Fruit fly (Drosophila melanogaster) whole organism: ENCODE results near the gene CG9525.

Source experiments
- CG8478 ChIP-seq: fragments of >200 bp; optimal IDR thresholded peaks from 2 replicates; lab custom pipeline; 2018; ENCODE audit warnings: inconsistent platforms
- Dll ChIP-seq: fragments of >200 bp; optimal IDR thresholded peaks from 2 replicates; lab custom pipeline; 2017
- EcR ChIP-seq, 2 experiments: fragments of >200 bp; optimal IDR thresholded peaks; 2 replicates each; lab custom pipeline; 2017; ENCODE audit warnings: missing biosample characterization in 2 of 2, missing genetic modification characterization in 2 of 2, missing genetic modification reagents in 2 of 2
- pan ChIP-seq: fragments of >200 bp; optimal IDR thresholded peaks from 2 replicates; lab custom pipeline; 2017
- psq ChIP-seq: fragments of >200 bp; optimal IDR thresholded peaks from 2 replicates; lab custom pipeline; 2017
- usp ChIP-seq: fragments of >200 bp; optimal IDR thresholded peaks from 2 replicates; lab custom pipeline; 2017; ENCODE audit warnings: missing biosample characterization, missing genetic modification characterization, mixed read lengths

CG9525 gene

DNA sequence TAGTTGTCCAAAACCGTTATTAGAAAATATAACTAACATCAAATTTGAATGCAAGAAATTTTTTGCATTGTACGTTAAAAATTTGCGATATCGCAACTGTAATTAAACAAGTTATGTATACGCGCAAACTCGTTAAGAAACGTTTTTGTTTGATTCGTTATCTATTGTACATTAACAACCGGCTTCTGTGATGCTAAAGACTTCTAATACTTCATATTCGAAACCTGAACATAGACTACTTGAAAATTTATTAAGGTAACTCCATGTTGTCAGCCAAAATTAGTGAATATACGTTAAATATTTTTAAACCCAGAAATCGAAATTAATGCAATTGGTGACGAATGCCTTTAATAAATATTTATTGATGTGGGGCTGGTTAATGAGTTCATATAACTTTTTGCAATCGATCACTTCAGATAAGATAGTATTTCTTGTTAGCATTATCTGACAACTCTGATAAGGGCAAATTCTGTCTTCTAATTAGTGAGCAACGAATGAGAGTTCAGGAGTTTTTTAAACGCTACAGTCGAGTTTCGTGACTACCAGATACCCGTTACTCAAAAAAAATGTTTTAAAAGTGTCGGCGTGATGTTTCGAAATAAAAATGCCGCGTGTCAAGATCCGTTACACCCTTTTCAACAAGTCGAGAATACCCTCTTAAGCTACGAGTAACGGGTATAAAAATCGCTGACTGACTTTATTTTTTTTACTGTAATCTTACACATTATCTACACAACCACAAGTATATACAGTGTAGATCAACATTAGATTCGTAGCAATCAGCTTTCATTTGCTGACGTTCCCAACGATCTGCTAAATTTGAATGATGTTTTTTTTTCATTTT is 9.7 kb downstream of the CG9525 start:
- no peak for TF ChIP-seq psq (lab: Kevin White, UChicago)
- no peak for TF ChIP-seq Dll (lab: Kevin White, UChicago)
- no peak for TF ChIP-seq EcR (GFP tag; optimal IDR thresholded peaks at IDR 0.05; lab: Kevin White, UChicago)
- TF ChIP-seq pan (lab: Kevin White, UChicago), result peak; percentile 71
- TF ChIP-seq usp (GFP tag; lab: Kevin White, UChicago), result no peak
- no peak for TF ChIP-seq CG8478 (lab: Kevin White, UChicago)

DNA sequence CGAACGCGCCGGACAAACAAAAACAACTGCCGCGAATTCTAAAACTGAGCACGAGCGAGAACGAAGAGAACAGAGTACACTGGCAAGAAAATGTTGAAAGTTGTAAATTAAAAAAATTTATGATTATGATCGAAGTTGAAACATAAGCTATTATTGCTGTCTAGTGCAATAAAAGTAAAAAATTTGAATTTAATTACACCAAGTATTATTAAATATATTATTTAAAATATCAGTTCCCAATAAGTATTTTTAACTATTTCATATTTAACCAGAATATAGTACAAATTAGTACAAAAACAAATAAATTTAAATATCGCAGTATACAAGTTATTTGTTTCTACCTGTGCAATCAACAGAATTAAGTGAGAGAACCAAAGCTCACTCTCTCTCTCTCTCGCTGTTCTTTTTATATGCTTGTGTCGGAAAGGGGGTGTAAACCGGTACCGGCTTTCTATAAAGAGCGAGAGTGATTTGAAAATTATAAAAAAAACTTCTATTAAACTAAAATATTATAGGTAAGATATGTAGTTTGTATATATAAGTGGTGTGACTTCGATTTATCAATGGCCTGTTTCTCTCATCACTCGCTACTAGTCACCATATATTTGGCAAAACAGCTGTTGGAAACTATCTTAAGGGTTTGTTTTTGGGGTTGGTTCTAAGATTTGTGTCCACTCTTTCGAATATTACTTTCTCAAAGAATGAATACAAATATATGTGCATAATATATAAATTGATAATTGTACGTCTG is 10.8 kb downstream of the CG9525 start, which contains the start of gene C1GalTA:
TSS of gene C1GalTA (minus strand) at position 33 of the 751 bp plus-strand sequence.
- TF ChIP-seq psq (lab: Kevin White, UChicago), result no peak
- no peak for TF ChIP-seq usp (GFP tag; lab: Kevin White, UChicago)
- no peak for TF ChIP-seq EcR (GFP tag; optimal IDR thresholded peaks at IDR 0.05; lab: Kevin White, UChicago)
- TF ChIP-seq pan (lab: Kevin White, UChicago), result no peak
- TF ChIP-seq Dll (lab: Kevin White, UChicago), result no peak
- no peak for TF ChIP-seq CG8478 (lab: Kevin White, UChicago)

DNA sequence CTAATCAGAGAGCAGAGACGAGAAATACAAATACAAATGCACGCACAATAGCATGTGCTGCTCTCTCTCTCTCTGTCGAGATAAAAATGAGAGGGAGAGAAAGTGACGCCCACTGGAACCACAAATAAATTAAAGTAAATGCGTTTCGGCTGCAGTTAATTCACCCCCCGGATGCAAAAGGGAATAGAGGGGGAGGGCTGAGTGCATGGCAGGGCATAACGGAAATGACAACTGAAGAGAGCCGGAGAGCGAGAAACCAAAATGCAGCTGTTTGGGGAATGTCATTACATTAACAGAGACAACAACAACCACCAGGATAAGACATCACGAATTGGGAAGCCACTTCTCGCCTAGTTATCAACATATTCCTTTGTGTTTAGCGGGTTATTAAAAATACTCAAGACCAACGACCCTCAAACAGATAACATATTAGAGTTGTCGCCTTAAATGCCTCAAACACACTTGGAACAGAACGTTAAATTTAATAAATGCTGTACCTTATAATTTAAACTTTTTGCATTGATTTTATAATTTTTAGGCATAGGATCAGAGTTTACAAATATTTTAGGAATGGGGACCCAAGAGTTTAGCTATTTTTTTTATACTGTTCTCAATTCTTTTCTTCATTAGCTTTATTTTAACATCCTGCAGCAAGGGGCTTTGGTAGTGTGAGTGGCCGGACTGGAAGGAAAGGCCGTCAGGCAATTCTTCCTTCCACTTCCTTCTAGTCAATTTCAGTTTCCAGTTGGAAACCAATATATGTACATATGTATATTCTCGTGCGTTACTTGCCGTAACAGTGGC is 12.0 kb downstream of the CG9525 start:
- TF ChIP-seq psq (lab: Kevin White, UChicago), result no peak
- no peak for TF ChIP-seq EcR (GFP tag; optimal IDR thresholded peaks at IDR 0.05; lab: Kevin White, UChicago)
- TF ChIP-seq Dll (lab: Kevin White, UChicago), result no peak

DNA sequence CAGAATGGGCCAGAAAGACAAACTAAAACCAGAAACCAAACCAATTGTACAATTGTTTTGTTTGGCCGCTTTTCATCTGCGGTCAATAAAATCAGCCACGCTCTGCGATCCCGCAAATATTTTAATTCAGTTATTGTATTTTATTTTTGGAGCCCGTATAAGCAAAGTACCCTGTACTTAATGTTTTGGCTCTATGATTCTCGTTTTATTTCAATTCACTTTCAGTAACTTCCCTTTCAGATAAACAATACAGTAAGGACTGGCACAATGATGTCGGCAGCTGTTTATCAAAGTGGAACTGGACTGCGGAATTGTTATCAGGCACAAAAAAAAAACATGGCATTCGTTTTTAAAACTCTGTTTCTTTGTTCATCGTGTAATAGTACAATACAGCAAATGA is 13.5 kb downstream of the CG9525 start:
- TF ChIP-seq usp (GFP tag; lab: Kevin White, UChicago) (no peak), pan (lab: Kevin White, UChicago) (no peak), Dll (lab: Kevin White, UChicago) (no peak), CG8478 (lab: Kevin White, UChicago) (no peak), psq (lab: Kevin White, UChicago) (no peak), EcR (GFP tag; optimal IDR thresholded peaks at IDR 0.05; lab: Kevin White, UChicago) (no peak)

DNA sequence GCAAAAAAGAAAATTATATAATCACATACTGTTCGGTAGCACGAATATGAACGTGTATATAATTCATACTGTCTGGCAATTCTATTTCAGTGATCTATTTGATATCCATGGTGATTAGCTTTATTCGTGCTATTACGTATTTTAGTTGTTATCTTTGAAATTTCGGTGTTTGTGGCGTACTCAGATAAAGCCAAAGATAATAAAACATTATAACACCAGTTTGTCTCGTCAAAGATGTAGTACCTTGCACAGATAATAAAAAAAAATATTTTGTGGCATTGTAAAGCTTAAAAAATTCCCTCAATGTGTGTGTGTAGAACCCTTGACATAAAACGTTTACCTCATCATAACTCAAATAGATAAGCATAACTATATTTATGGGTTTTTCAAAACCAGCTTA is 14.2 kb downstream of the CG9525 start:
- TF ChIP-seq pan (lab: Kevin White, UChicago) (no peak), Dll (lab: Kevin White, UChicago) (no peak), usp (GFP tag; lab: Kevin White, UChicago) (no peak), CG8478 (lab: Kevin White, UChicago) (no peak), psq (lab: Kevin White, UChicago) (no peak), EcR (GFP tag; optimal IDR thresholded peaks at IDR 0.05; lab: Kevin White, UChicago) (no peak)

DNA sequence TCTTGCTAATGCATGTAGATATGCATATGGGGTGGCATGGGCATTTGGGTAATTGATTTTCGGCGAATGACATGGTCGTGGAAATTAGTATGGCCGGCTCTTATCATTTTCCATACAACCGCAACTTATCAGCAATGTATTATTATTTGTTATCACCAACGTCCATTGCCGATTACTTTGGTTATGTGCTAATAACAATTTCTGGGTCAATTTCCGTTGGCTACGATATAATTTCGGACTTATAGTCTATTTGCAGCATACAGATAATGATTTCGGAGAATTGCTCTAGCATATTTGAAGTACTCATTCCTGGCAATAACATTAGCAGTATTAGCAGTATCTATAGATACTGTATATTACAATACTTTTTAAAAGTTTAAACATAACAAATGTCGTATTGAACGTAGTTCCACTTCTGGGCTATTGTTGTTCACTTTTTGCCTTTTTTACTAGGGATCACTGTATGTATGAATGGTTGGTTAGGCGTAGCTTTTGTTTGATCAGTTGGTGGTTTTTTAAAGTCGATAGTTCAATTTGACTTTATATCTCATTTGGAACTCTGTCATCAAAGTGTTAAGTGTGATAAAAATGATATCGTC is 15.3 kb downstream of the CG9525 start, which contains the start of gene CG46397:
TSS of gene CG46397 (plus strand) at position 549 of the 599 bp plus-strand sequence.
- TF ChIP-seq usp (GFP tag; lab: Kevin White, UChicago), result no peak
- TF ChIP-seq CG8478 (lab: Kevin White, UChicago), result no peak
- TF ChIP-seq pan (lab: Kevin White, UChicago), result no peak
- TF ChIP-seq psq (lab: Kevin White, UChicago), result no peak
- no peak for TF ChIP-seq EcR (GFP tag; optimal IDR thresholded peaks at IDR 0.05; lab: Kevin White, UChicago)
- TF ChIP-seq Dll (lab: Kevin White, UChicago), result no peak

DNA sequence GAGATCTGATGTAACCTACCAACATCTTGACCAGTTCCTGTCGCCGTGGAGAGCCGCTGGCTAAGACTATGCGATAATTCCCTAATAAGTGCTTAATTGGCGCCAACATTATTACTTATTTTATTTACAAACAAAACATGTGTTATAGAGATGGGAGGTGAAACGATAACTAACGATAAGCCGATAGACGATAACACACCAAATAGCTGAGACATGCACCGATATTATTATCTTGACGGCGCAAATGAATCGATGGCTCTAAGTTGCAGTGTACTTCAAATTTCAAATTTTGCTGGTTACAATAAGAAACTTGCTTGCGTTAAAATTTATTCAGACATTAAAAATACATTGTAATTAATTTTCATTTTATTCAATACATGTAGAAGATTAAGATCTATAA is 19.0 kb downstream of the CG9525 start, which contains the start of gene CG9515:
TSS of gene CG9515 (minus strand) at position 148 of the 400 bp plus-strand sequence.
- no peak for TF ChIP-seq Dll (lab: Kevin White, UChicago)

DNA sequence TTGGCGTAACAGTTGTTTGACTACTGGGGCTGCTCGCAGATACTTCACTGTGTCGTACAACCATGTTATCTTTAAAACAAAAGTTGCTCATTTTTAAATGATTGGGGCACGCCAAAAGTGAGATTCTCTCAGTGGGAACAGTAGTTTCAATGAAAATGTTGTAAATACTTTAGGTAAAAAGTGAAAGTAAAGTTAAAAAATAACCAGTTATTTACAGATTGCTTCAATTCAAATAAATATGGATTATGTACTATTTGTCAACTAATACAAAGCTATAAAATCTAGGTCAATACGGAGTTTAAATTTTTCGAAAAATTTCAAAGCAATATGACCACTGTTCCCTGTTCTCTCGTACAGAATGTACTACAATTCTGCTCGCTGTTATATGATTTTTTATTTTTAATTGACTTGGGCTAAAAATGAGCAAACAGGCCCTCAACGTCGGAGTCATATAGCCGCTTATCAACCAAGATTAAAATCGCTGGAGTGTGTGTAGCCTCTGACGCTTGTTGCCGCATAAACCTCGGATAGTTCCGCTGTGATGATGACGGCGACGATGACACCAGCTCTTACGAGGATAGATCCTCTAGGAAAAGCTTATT is 20.3 kb downstream of the CG9525 start, which contains the start of gene Argl:
TSS of gene Argl (minus strand) at position 370 of the 602 bp plus-strand sequence.
- TF ChIP-seq psq (lab: Kevin White, UChicago), result no peak
- no peak for TF ChIP-seq Dll (lab: Kevin White, UChicago)
- no peak for TF ChIP-seq CG8478 (lab: Kevin White, UChicago)
- TF ChIP-seq EcR (GFP tag; optimal IDR thresholded peaks at IDR 0.05; lab: Kevin White, UChicago), result no peak
- TF ChIP-seq pan (lab: Kevin White, UChicago), result no peak
- no peak for TF ChIP-seq usp (GFP tag; lab: Kevin White, UChicago)

DNA sequence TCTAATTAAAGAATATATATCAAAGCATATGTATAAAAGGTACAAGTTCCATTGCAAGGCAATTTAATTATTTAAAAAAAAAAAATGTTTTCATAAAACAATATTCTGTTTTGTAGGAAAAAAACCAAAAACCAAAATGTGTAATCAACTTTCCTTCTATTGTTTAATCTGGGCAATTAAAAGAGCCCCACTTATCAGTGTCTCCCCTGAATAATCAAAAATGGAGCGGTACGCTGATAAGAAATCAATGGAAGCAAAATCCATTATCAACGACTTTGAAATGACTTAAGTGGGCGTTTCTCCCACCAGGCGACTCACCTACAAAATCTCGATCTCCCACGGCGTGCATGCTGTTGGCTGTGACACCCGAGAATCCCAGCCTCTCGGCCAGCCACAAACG is 21.5 kb downstream of the CG9525 start:
- no peak for TF ChIP-seq Dll (lab: Kevin White, UChicago)
- TF ChIP-seq pan (lab: Kevin White, UChicago), result no peak
- TF ChIP-seq usp (GFP tag; lab: Kevin White, UChicago), result no peak
- no peak for TF ChIP-seq CG8478 (lab: Kevin White, UChicago)
- TF ChIP-seq psq (lab: Kevin White, UChicago), result no peak
- no peak for TF ChIP-seq EcR (GFP tag; optimal IDR thresholded peaks at IDR 0.05; lab: Kevin White, UChicago)
